Fruit fly (Drosophila melanogaster): ENCODE measurements around the gene Apl.

Apl gene

dm6 chr3L:16580049-16580448 lies 14.9 kb upstream of the Apl start, which contains the start of gene nxf2:
Gene nxf2, minus strand, starts transcription at chr3L:16580306.
- TF ChIP-seq HLH106 (tag; optimal IDR thresholded peaks at IDR 0.05) (peak; percentile 14), Vsx2 (GFP tag; optimal IDR thresholded peaks at IDR 0.05; ENCODE audit: partially characterized antibody) (no peak), Hnf4 (GFP tag; optimal IDR thresholded peaks at IDR 0.05) (peak; percentile 42), Hr83 (GFP tag; optimal IDR thresholded peaks at IDR 0.05; ENCODE audit: poor library complexity, severe bottlenecking) (no peak)

dm6 chr3L:16581201-16581705 lies 13.7 kb upstream of the Apl start, which contains the start of gene Smn:
Gene Smn, minus strand, starts transcription at chr3L:16581547.
- peak in 1 of 2 experiments; percentile 83 for TF ChIP-seq foxo (GFP tag; optimal IDR thresholded peaks at IDR 0.05)
- TF ChIP-seq ey (GFP tag; optimal IDR thresholded peaks at IDR 0.05), result peak; percentile 63
- peak; percentile 85 for TF ChIP-seq Hnf4 (GFP tag; optimal IDR thresholded peaks at IDR 0.05)
- no peak for TF ChIP-seq GATAd (GFP tag; optimal IDR thresholded peaks at IDR 0.05)
- TF ChIP-seq sv (GFP tag; optimal IDR thresholded peaks at IDR 0.05), result no peak
- no peak for TF ChIP-seq lola (GFP tag; optimal IDR thresholded peaks at IDR 0.05)
- no peak for TF ChIP-seq Rel (GFP tag; optimal IDR thresholded peaks at IDR 0.05)
- peak; percentile 84 for TF ChIP-seq Rel (tag; optimal IDR thresholded peaks at IDR 0.05)
- no peak for TF ChIP-seq Vsx2 (GFP tag; optimal IDR thresholded peaks at IDR 0.05; ENCODE audit: partially characterized antibody)
- TF ChIP-seq OdsH (GFP tag; optimal IDR thresholded peaks at IDR 0.05), result peak; percentile 66
- peak; percentile 21 for TF ChIP-seq CG9705 (GFP tag; optimal IDR thresholded peaks at IDR 0.05)
- peak; percentile 15 for TF ChIP-seq Myc (optimal IDR thresholded peaks at IDR 0.05)
- peak; percentile 40 for TF ChIP-seq Sp1 (GFP tag; optimal IDR thresholded peaks at IDR 0.05)
- TF ChIP-seq CG32264 (GFP tag; optimal IDR thresholded peaks at IDR 0.05), result peak; percentile 55
- TF ChIP-seq Hr83 (GFP tag; optimal IDR thresholded peaks at IDR 0.05; ENCODE audit: poor library complexity, severe bottlenecking), result no peak
- peak; percentile 85 for TF ChIP-seq Jra (GFP tag; optimal IDR thresholded peaks at IDR 0.05)
- peak; percentile 64 for TF ChIP-seq HLH106 (tag; optimal IDR thresholded peaks at IDR 0.05)
- no peak for TF ChIP-seq Hr78 (GFP tag; optimal IDR thresholded peaks at IDR 0.05)
- peak; percentile 65 for TF ChIP-seq h (GFP tag; optimal IDR thresholded peaks at IDR 0.05)
- TF ChIP-seq dl (GFP tag; optimal IDR thresholded peaks at IDR 0.05; ENCODE audit: insufficient read depth in 1 of 2, partially characterized antibody in 2 of 2), result no peak
- peak; percentile 73 for TF ChIP-seq fru (GFP tag; optimal IDR thresholded peaks at IDR 0.05)
- TF ChIP-seq Mio (GFP tag; optimal IDR thresholded peaks at IDR 0.05), result no peak
- peak; percentile 70 for TF ChIP-seq woc (GFP tag; optimal IDR thresholded peaks at IDR 0.05)
- no peak for TF ChIP-seq Dfd (GFP tag; optimal IDR thresholded peaks at IDR 0.05)
- peak; percentile 76 for TF ChIP-seq br (GFP tag; optimal IDR thresholded peaks at IDR 0.05)
- TF ChIP-seq psq (GFP tag; optimal IDR thresholded peaks at IDR 0.05), result peak; percentile 57
- TF ChIP-seq tai (GFP tag; optimal IDR thresholded peaks at IDR 0.05), result no peak
- no peak for TF ChIP-seq sage (GFP tag; optimal IDR thresholded peaks at IDR 0.05)
- peak; percentile 78 for TF ChIP-seq rgr (GFP tag; optimal IDR thresholded peaks at IDR 0.05)
- TF ChIP-seq Dif (GFP tag; optimal IDR thresholded peaks at IDR 0.05; ENCODE audit: partially characterized antibody), result no peak
- peak; percentile 59 for TF ChIP-seq dmrt93B (GFP tag; optimal IDR thresholded peaks at IDR 0.05)
- TF ChIP-seq dsf (GFP tag; optimal IDR thresholded peaks at IDR 0.05; ENCODE audit: borderline replicate concordance), result peak; percentile 39
- no peak for TF ChIP-seq N (GFP tag; optimal IDR thresholded peaks at IDR 0.05)

- TF ChIP-seq Hnf4 (GFP tag; optimal IDR thresholded peaks at IDR 0.05), result no peak
- no peak for TF ChIP-seq lola (GFP tag; optimal IDR thresholded peaks at IDR 0.05)
- TF ChIP-seq GATAd (GFP tag; optimal IDR thresholded peaks at IDR 0.05), result no peak
- TF ChIP-seq ey (GFP tag; optimal IDR thresholded peaks at IDR 0.05), result peak; percentile 33
- TF ChIP-seq woc (GFP tag; optimal IDR thresholded peaks at IDR 0.05), result peak; percentile 45
- peak in 1 of 2 experiments; percentile 58 for TF ChIP-seq foxo (GFP tag; optimal IDR thresholded peaks at IDR 0.05)
- TF ChIP-seq CG32264 (GFP tag; optimal IDR thresholded peaks at IDR 0.05), result no peak
- TF ChIP-seq dmrt93B (GFP tag; optimal IDR thresholded peaks at IDR 0.05), result no peak
- no peak for TF ChIP-seq brk (GFP tag; optimal IDR thresholded peaks at IDR 0.05)
- TF ChIP-seq Dfd (GFP tag; optimal IDR thresholded peaks at IDR 0.05), result no peak
- no peak for TF ChIP-seq N (GFP tag; optimal IDR thresholded peaks at IDR 0.05)
- TF ChIP-seq Rel (GFP tag; optimal IDR thresholded peaks at IDR 0.05), result no peak
- TF ChIP-seq Rel (tag; optimal IDR thresholded peaks at IDR 0.05), result peak; percentile 50
- no peak for TF ChIP-seq sage (GFP tag; optimal IDR thresholded peaks at IDR 0.05)
- no peak for TF ChIP-seq sv (GFP tag; optimal IDR thresholded peaks at IDR 0.05)
- TF ChIP-seq Sp1 (GFP tag; optimal IDR thresholded peaks at IDR 0.05), result peak; percentile 42
- peak; percentile 22 for TF ChIP-seq br (GFP tag; optimal IDR thresholded peaks at IDR 0.05)
- TF ChIP-seq Myc (optimal IDR thresholded peaks at IDR 0.05), result peak; percentile 15
- no peak for TF ChIP-seq CrebA (GFP tag; optimal IDR thresholded peaks at IDR 0.05; ENCODE audit: borderline replicate concordance)
- peak; percentile 12 for TF ChIP-seq CG9705 (GFP tag; optimal IDR thresholded peaks at IDR 0.05)
- TF ChIP-seq Hr78 (GFP tag; optimal IDR thresholded peaks at IDR 0.05), result no peak
- peak; percentile 29 for TF ChIP-seq dsf (GFP tag; optimal IDR thresholded peaks at IDR 0.05; ENCODE audit: borderline replicate concordance)
- TF ChIP-seq HLH106 (tag; optimal IDR thresholded peaks at IDR 0.05), result peak; percentile 65
- TF ChIP-seq Hr83 (GFP tag; optimal IDR thresholded peaks at IDR 0.05; ENCODE audit: poor library complexity, severe bottlenecking), result peak; percentile 29
- no peak for TF ChIP-seq dl (GFP tag; optimal IDR thresholded peaks at IDR 0.05; ENCODE audit: insufficient read depth in 1 of 2, partially characterized antibody in 2 of 2)
- no peak for TF ChIP-seq OdsH (GFP tag; optimal IDR thresholded peaks at IDR 0.05)
- peak; percentile 49 for TF ChIP-seq h (GFP tag; optimal IDR thresholded peaks at IDR 0.05)
- TF ChIP-seq pan (optimal IDR thresholded peaks at IDR 0.05), result no peak
- TF ChIP-seq Mio (GFP tag; optimal IDR thresholded peaks at IDR 0.05), result no peak
- TF ChIP-seq rgr (GFP tag; optimal IDR thresholded peaks at IDR 0.05), result peak; percentile 22
- TF ChIP-seq fru (GFP tag; optimal IDR thresholded peaks at IDR 0.05), result peak; percentile 45
- no peak for TF ChIP-seq tai (GFP tag; optimal IDR thresholded peaks at IDR 0.05)
- no peak for TF ChIP-seq jim (GFP tag; optimal IDR thresholded peaks at IDR 0.05)
- TF ChIP-seq Abd-B (GFP tag; optimal IDR thresholded peaks at IDR 0.05), result no peak
- TF ChIP-seq usp (GFP tag; optimal IDR thresholded peaks at IDR 0.05), result no peak
- TF ChIP-seq Vsx2 (GFP tag; optimal IDR thresholded peaks at IDR 0.05; ENCODE audit: partially characterized antibody), result no peak
- TF ChIP-seq Jra (GFP tag; optimal IDR thresholded peaks at IDR 0.05), result peak; percentile 27
These were observed 12.2 kb upstream of the Apl start, which contains the start of gene Rpn12 for dm6 chr3L:16582678-16583315. Gene Rpn12, plus strand, starts transcription at chr3L:16583028.
